Worm (Caenorhabditis elegans) whole organism, young adult: ENCODE results near the gene mrpl-35.

Source experiments
- F10E7.11 ChIP-seq: sonication (generic microtip); optimal IDR thresholded peaks from 2 replicates; lab custom pipeline; 2017; ENCODE audit warnings: mild to moderate bottlenecking, missing genetic modification characterization, moderate library complexity, missing compliant biosample characterization
- F22D6.2 ChIP-seq: sonication (generic microtip); optimal IDR thresholded peaks from 2 replicates; lab custom pipeline; 2016; ENCODE audit warnings: mild to moderate bottlenecking, missing genetic modification characterization, missing compliant biosample characterization
- K11D2.4 ChIP-seq: fragments of 200-800 bp; sonication (Bioruptor generic); IDR thresholded peaks from 2 replicates; pipeline ENCODE4 v1.3.6; 2022; ENCODE audit warnings: missing genetic modification reagents, missing genetic modification characterization, missing compliant biosample characterization
- ZK185.1 ChIP-seq: sonication (generic microtip); optimal IDR thresholded peaks from 2 replicates; lab custom pipeline; 2016; ENCODE audit warnings: mild to moderate bottlenecking, missing genetic modification characterization, missing compliant biosample characterization; ENCODE audit not compliant: poor library complexity, severe bottlenecking
- ceh-100 ChIP-seq: fragments of 200-800 bp; sonication (Bioruptor generic); IDR thresholded peaks from 2 replicates; pipeline ENCODE4 v1.3.6; 2022; ENCODE audit warnings: missing genetic modification reagents, missing genetic modification characterization, missing compliant biosample characterization
- hmg-1.2 ChIP-seq: fragments of 200-800 bp; sonication (Bioruptor generic); IDR thresholded peaks from 2 replicates; pipeline ENCODE4 v1.3.6; 2022; ENCODE audit warnings: missing genetic modification reagents, missing genetic modification characterization, missing compliant biosample characterization
- lin-54 ChIP-seq: fragments of 200-800 bp; sonication (Bioruptor generic); optimal IDR thresholded peaks from 2 replicates; lab custom pipeline; 2018; ENCODE audit warnings: mild to moderate bottlenecking, missing genetic modification characterization, missing compliant biosample characterization
- pha-4 ChIP-seq: fragments of 150-350 bp; sonication (generic microtip); optimal IDR thresholded peaks from 2 replicates; lab custom pipeline; 2014; ENCODE audit warnings: missing biosample characterization, missing genetic modification reagents, missing genetic modification characterization
- snpc-4 ChIP-seq, 5 experiments: fragments of 150-350 bp in 1 of 5; sonication (generic microtip) in 4 of 5; optimal IDR thresholded peaks; 2 replicates each; lab custom pipeline; 2014 to 2018; ENCODE audit warnings: missing genetic modification characterization in 5 of 5, missing biosample characterization in 3 of 5, antibody characterized with exemption in 2 of 5, mild to moderate bottlenecking in 2 of 5, missing compliant biosample characterization in 2 of 5, missing genotype in 2 of 5, moderate library complexity in 2 of 5, missing genetic modification reagents in 1 of 5
- tbp1 ChIP-seq: fragments of 200-800 bp; sonication (Bioruptor generic); optimal IDR thresholded peaks from 2 replicates; lab custom pipeline; 2018; ENCODE audit warnings: mild to moderate bottlenecking, missing genetic modification characterization, missing compliant biosample characterization
- unc-130 ChIP-seq: sonication (generic microtip); optimal IDR thresholded peaks from 2 replicates; lab custom pipeline; 2016; ENCODE audit warnings: missing genetic modification reagents, missing genetic modification characterization, missing compliant biosample characterization
- ztf-6 ChIP-seq: fragments of 200-800 bp; sonication (Bioruptor generic); IDR thresholded peaks from 2 replicates; pipeline ENCODE4 v1.3.6; 2022; ENCODE audit warnings: missing genetic modification reagents, missing genetic modification characterization, missing compliant biosample characterization

ce11 chrIII:3493138-3493537 lies 16.9 kb upstream of the mrpl-35 start, which contains the start of gene gly-14:
- TF ChIP-seq lin-54 (GFP tag; lab: Kevin White, UChicago) = no peak
- TF ChIP-seq pha-4 (tag; lab: Kevin White, UChicago) = no peak
- no peak for TF ChIP-seq tbp1 (GFP tag; lab: Kevin White, UChicago)
- TF ChIP-seq ZK185.1 = no peak
- TF ChIP-seq K11D2.4 = no peak
- no peak for TF ChIP-seq snpc-4 (GFP tag; optimal IDR thresholded peaks at IDR 0.05; lab: Kevin White, UChicago)
- no peak for TF ChIP-seq snpc-4 (tag; optimal IDR thresholded peaks at IDR 0.05; lab: Kevin White, UChicago)
- TF ChIP-seq unc-130 (GFP tag; lab: Kevin White, UChicago) = no peak
- no peak for TF ChIP-seq F10E7.11 (tag; lab: Kevin White, UChicago)
- no peak for TF ChIP-seq F22D6.2 (tag; lab: Kevin White, UChicago)
- no peak for TF ChIP-seq ztf-6 (GFP tag; lab: Robert Waterston, UW)
- no peak for TF ChIP-seq ceh-100
- no peak for TF ChIP-seq hmg-1.2 (GFP tag; lab: Robert Waterston, UW)
